Worm (Caenorhabditis elegans) whole organism, late embryonic: ENCODE results near the gene Y51A2B.4.

ENCODE experiments used
- F13H6.1 ChIP-seq: sonication (generic microtip); optimal IDR thresholded peaks from 2 replicates; lab custom pipeline; 2016; ENCODE audit warnings: missing genetic modification characterization, missing compliant biosample characterization
- T23F11.4 ChIP-seq: fragments of 200-800 bp; sonication (Bioruptor generic); optimal IDR thresholded peaks from 2 replicates; lab custom pipeline; 2018; ENCODE audit warnings: mild to moderate bottlenecking, missing genetic modification characterization, missing compliant biosample characterization
- fkh-10 ChIP-seq: fragments of 150-350 bp; optimal IDR thresholded peaks from 2 replicates; lab custom pipeline; 2014; ENCODE audit warnings: missing biosample characterization, missing genetic modification reagents, missing genetic modification characterization
- hlh-30 ChIP-seq: sonication (generic microtip); optimal IDR thresholded peaks from 2 replicates; lab custom pipeline; 2017; ENCODE audit warnings: antibody characterized with exemption, missing genetic modification characterization, missing compliant biosample characterization; ENCODE audit not compliant: insufficient read depth
- hlh-6 ChIP-seq: sonication (generic microtip); optimal IDR thresholded peaks from 2 replicates; lab custom pipeline; 2016; ENCODE audit warnings: missing genotype, missing genetic modification characterization, missing compliant biosample characterization
- pag-3 ChIP-seq: sonication (generic microtip); optimal IDR thresholded peaks from 2 replicates; lab custom pipeline; 2016; ENCODE audit warnings: missing compliant biosample characterization, missing genetic modification characterization, borderline replicate concordance
- pha-4 ChIP-seq: fragments of 150-350 bp; optimal IDR thresholded peaks from 2 replicates; lab custom pipeline; 2018; ENCODE audit warnings: missing biosample characterization, missing genetic modification reagents, missing genetic modification characterization
- tbx-2 ChIP-seq: sonication (generic microtip); optimal IDR thresholded peaks from 2 replicates; lab custom pipeline; 2016; ENCODE audit warnings: missing genetic modification characterization, missing compliant biosample characterization

- no peak for TF ChIP-seq pha-4 (tag; lab: Kevin White, UChicago)
- TF ChIP-seq T23F11.4 (GFP tag; lab: Kevin White, UChicago): no peak
- TF ChIP-seq tbx-2 (tag; lab: Kevin White, UChicago): no peak
- no peak for TF ChIP-seq F13H6.1 (tag; lab: Kevin White, UChicago)
- no peak for TF ChIP-seq hlh-6 (tag; lab: Kevin White, UChicago)
- no peak for TF ChIP-seq hlh-30 (tag; lab: Kevin White, UChicago)
- no peak for TF ChIP-seq fkh-10
- no peak for TF ChIP-seq pag-3
Measured at ce11 chrV:18395649-18396048, 6.7 kb upstream of the Y51A2B.4 start, which contains the start of gene Y51A2B.9.
